Worm (Caenorhabditis elegans): ENCODE data around the gene F21C10.19.

ce11 chrV:9088758-9089157, 42.1 kb upstream of the F21C10.19 start:
- TF ChIP-seq tbx-11 (GFP tag; IDR thresholded peaks at IDR 0.05) (peak; percentile 27; the same call in 1 of the 2 replicates), ama-1 (optimal IDR thresholded peaks at IDR 0.05) (peak; percentile 94), ets-7 (tag; optimal IDR thresholded peaks at IDR 0.05) (no peak), flt-1 (GFP tag; IDR thresholded peaks at IDR 0.05) (no peak; the same call in 1 of the 2 replicates), tbx-37 (GFP tag; conservative IDR thresholded peaks at IDR 0.05) (no peak), F13C5.2 (tag; optimal IDR thresholded peaks at IDR 0.05) (no peak), B0310.2 (tag; optimal IDR thresholded peaks at IDR 0.05) (no peak)
